Fruit fly (Drosophila melanogaster) whole organism, pupa: Measurements from ENCODE around the gene CG32075.

Source experiments
- CG10348 ChIP-seq: fragments of 200-800 bp; sonication (Bioruptor generic); IDR thresholded peaks from 2 replicates; pipeline ENCODE4 v1.3.6; 2022; ENCODE audit warnings: missing biosample characterization, missing genetic modification characterization
- CG12605 ChIP-seq: fragments of 200-800 bp; sonication (Bioruptor generic); IDR thresholded peaks from 2 replicates; pipeline ENCODE4 v1.3.6; 2022; ENCODE audit warnings: missing biosample characterization, missing genetic modification characterization
- CG13204 ChIP-seq: fragments of 200-800 bp; sonication (Bioruptor generic); optimal IDR thresholded peaks from 2 replicates; lab custom pipeline; 2018; ENCODE audit warnings: missing biosample characterization, mild to moderate bottlenecking, missing genetic modification characterization, moderate library complexity
- CG14655 ChIP-seq: fragments of 200-800 bp; sonication (Bioruptor generic); optimal IDR thresholded peaks from 3 replicates; lab custom pipeline; 2017; ENCODE audit warnings: mild to moderate bottlenecking, missing biosample characterization, missing genetic modification reagents, missing genetic modification characterization
- CG15710 ChIP-seq: fragments of 200-800 bp; sonication (Bioruptor generic); optimal IDR thresholded peaks from 2 replicates; lab custom pipeline; 2018; ENCODE audit warnings: missing biosample characterization, mild to moderate bottlenecking, missing genetic modification characterization, moderate library complexity
- CG17806 ChIP-seq: fragments of 200-800 bp; sonication (Bioruptor generic); optimal IDR thresholded peaks from 2 replicates; lab custom pipeline; 2018; ENCODE audit warnings: missing biosample characterization, mild to moderate bottlenecking, missing genetic modification characterization, moderate library complexity
- CG32121 ChIP-seq: fragments of 200-800 bp; sonication (Bioruptor generic); IDR thresholded peaks from 2 replicates; pipeline ENCODE4 v1.3.6; 2022; ENCODE audit warnings: missing biosample characterization, missing genetic modification characterization
- CG34367 ChIP-seq: fragments of 200-800 bp; sonication (Bioruptor generic); optimal IDR thresholded peaks from 2 replicates; lab custom pipeline; 2018; ENCODE audit warnings: missing biosample characterization, mild to moderate bottlenecking, missing genetic modification characterization
- CG4496 ChIP-seq: fragments of 200-800 bp; sonication (Bioruptor generic); IDR thresholded peaks from 3 replicates; pipeline ENCODE4 v1.3.6; 2022; ENCODE audit warnings: missing biosample characterization, missing genetic modification characterization
- CG8159 ChIP-seq: fragments of 200-800 bp; sonication (Bioruptor generic); optimal IDR thresholded peaks from 3 replicates; lab custom pipeline; 2018; ENCODE audit warnings: missing biosample characterization, mild to moderate bottlenecking, missing genetic modification characterization, moderate library complexity
- CG8301 ChIP-seq: fragments of 200-800 bp; sonication (Bioruptor generic); optimal IDR thresholded peaks from 2 replicates; lab custom pipeline; 2018; ENCODE audit warnings: missing biosample characterization, mild to moderate bottlenecking, missing genetic modification characterization
- CG9948 ChIP-seq: fragments of 200-800 bp; sonication (Bioruptor generic); optimal IDR thresholded peaks from 2 replicates; lab custom pipeline; 2018; ENCODE audit warnings: missing biosample characterization, mild to moderate bottlenecking, missing genetic modification characterization, moderate library complexity
- D1 ChIP-seq: fragments of 200-800 bp; sonication (Bioruptor generic); optimal IDR thresholded peaks from 2 replicates; lab custom pipeline; 2018; ENCODE audit warnings: missing biosample characterization, mild to moderate bottlenecking, missing genetic modification characterization, moderate library complexity
- EcR ChIP-seq: fragments of 200-800 bp; sonication (Bioruptor generic); optimal IDR thresholded peaks from 3 replicates; lab custom pipeline; 2019; ENCODE audit warnings: missing biosample characterization, missing genetic modification characterization, mild to moderate bottlenecking, moderate library complexity, missing genetic modification reagents
- Ets98B ChIP-seq: fragments of 200-800 bp; sonication (Bioruptor generic); IDR thresholded peaks from 2 replicates; pipeline ENCODE4 v1.3.6; 2022; ENCODE audit warnings: missing biosample characterization, missing genetic modification characterization
- Pif1A ChIP-seq: fragments of 200-800 bp; sonication (Bioruptor generic); optimal IDR thresholded peaks from 3 replicates; lab custom pipeline; 2016; ENCODE audit warnings: missing biosample characterization, missing genetic modification characterization
- Pif1B ChIP-seq: fragments of 200-800 bp; sonication (Bioruptor generic); optimal IDR thresholded peaks from 3 replicates; lab custom pipeline; 2016; ENCODE audit warnings: missing biosample characterization, missing genetic modification characterization
- Snoo ChIP-seq: fragments of 200-800 bp; sonication (Bioruptor generic); optimal IDR thresholded peaks from 3 replicates; lab custom pipeline; 2017; ENCODE audit warnings: missing biosample characterization, mild to moderate bottlenecking, missing genetic modification characterization, inconsistent platforms
- fd96Ca ChIP-seq: fragments of 200-800 bp; sonication (Bioruptor generic); IDR thresholded peaks from 3 replicates; pipeline ENCODE4 v1.3.6; 2022; ENCODE audit warnings: missing biosample characterization, missing genetic modification characterization
- gl ChIP-seq: fragments of 200-800 bp; sonication (Bioruptor generic); optimal IDR thresholded peaks from 2 replicates; lab custom pipeline; 2018; ENCODE audit warnings: missing biosample characterization, mild to moderate bottlenecking, missing genetic modification characterization
- rn ChIP-seq: fragments of 200-800 bp; sonication (Bioruptor generic); IDR thresholded peaks from 2 replicates; pipeline ENCODE4 v1.3.6; 2022; ENCODE audit warnings: missing biosample characterization, missing genetic modification characterization

CG32075 gene

DNA sequence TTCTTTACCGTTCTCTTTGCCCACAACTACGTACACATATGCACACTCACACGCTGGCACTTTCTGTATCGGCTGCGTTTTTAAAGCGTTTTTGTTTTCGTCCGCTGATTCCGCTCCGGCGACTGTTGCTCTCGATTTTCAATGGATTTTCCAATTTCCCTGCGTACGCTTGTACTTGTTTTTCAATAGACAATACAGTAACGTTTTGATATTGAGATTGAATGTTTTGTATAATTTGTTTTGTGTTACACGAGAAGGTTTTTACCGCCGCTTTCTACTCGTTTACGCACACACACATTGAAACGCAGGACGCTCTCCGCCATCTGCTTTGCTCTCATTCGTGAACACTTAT is 27.8 kb upstream of the CG32075 start:
- TF ChIP-seq CG4496 (GFP tag; lab: Robert Waterston, UW) = no peak
- no peak for TF ChIP-seq rn (GFP tag; lab: Robert Waterston, UW)
- TF ChIP-seq Pif1B = no peak
- no peak for TF ChIP-seq Ets98B (GFP tag; lab: Robert Waterston, UW)
- no peak for TF ChIP-seq CG17806
- no peak for TF ChIP-seq CG34367
- no peak for TF ChIP-seq CG14655 (GFP tag; lab: Kevin White, UChicago)
- no peak for TF ChIP-seq CG12605 (GFP tag; lab: Robert Waterston, UW)
- no peak for TF ChIP-seq CG15710 (tag; lab: Kevin White, UChicago)
- TF ChIP-seq CG32121 (GFP tag; lab: Robert Waterston, UW) = no peak
- no peak for TF ChIP-seq fd96Ca (GFP tag; lab: Robert Waterston, UW)
- TF ChIP-seq D1 (tag; lab: Kevin White, UChicago) = no peak
- TF ChIP-seq Snoo = no peak
- TF ChIP-seq EcR (GFP tag; lab: Kevin White, UChicago) = no peak
- no peak for TF ChIP-seq CG9948 (tag; lab: Kevin White, UChicago)
- TF ChIP-seq CG13204 (GFP tag; lab: Kevin White, UChicago) = no peak

DNA sequence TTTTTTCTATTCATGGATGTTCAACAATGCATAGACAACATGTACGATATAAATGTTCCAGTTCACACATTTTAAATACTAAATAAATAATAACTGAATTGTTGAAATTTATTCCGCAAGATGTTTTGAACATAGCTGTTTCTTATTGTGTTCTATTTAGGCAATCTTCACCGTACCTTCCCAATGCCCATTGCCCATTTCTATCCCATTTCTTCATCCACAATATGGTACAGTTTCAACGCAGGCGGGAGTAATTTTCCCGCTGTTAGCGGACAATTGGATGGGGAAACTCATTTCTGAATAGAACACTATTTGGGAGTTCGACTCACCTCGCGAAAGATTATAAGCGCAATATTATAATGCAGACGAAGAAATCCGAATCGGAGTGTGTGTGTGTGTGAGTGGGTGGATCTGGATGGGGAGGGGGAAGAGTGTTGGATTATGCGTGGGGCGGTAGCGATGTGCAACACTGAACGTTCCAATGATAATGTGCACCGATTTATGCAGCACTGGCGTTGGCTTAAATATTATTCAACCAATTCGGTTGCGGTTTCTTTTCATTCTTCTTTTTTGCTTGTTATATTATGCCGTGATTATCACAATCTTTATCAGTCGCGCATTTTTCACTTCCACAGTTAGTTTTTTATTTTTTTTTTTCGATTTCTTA is 27.3 kb upstream of the CG32075 start:
- TF ChIP-seq CG10348 (no peak), fd96Ca (GFP tag; lab: Robert Waterston, UW) (peak; percentile 52; the same call in 1 of the 3 replicates), CG32121 (GFP tag; lab: Robert Waterston, UW) (peak; percentile 57; the same call in 1 of the 2 replicates), CG17806 (no peak), Pif1B (peak; percentile 50), CG34367 (no peak), CG12605 (GFP tag; lab: Robert Waterston, UW) (0 out of 2 replicates have a peak, but pooled peaks have one; percentile 21), Ets98B (GFP tag; lab: Robert Waterston, UW) (peak; percentile 49), gl (tag; lab: Kevin White, UChicago) (no peak), CG8159 (tag; lab: Kevin White, UChicago) (peak; percentile 25), CG4496 (GFP tag; lab: Robert Waterston, UW) (peak; percentile 50), CG13204 (GFP tag; lab: Kevin White, UChicago) (peak; percentile 34), D1 (tag; lab: Kevin White, UChicago) (no peak), CG14655 (GFP tag; lab: Kevin White, UChicago) (peak; percentile 33), CG8301 (peak; percentile 4), CG9948 (tag; lab: Kevin White, UChicago) (no peak), Pif1A (peak; percentile 36), CG15710 (tag; lab: Kevin White, UChicago) (peak; percentile 23), EcR (GFP tag; lab: Kevin White, UChicago) (no peak), Snoo (peak; percentile 60), rn (GFP tag; lab: Robert Waterston, UW) (no peak)
- TF ChIP-seq, all 21 proteins: peak for 13

dm6 chr3L:11089805-11090440 is 25.2 kb upstream of the CG32075 start:
- TF ChIP-seq D1 (tag; lab: Kevin White, UChicago) (no peak), Pif1A (peak; percentile 63), CG17806 (no peak), fd96Ca (GFP tag; lab: Robert Waterston, UW) (no peak; the same call in 2 of the 3 replicates), CG34367 (no peak), CG32121 (GFP tag; lab: Robert Waterston, UW) (peak; percentile 63), CG4496 (GFP tag; lab: Robert Waterston, UW) (no peak), CG15710 (tag; lab: Kevin White, UChicago) (no peak), CG8159 (tag; lab: Kevin White, UChicago) (peak; percentile 31), Ets98B (GFP tag; lab: Robert Waterston, UW) (peak; percentile 49), Pif1B (peak; percentile 72), gl (tag; lab: Kevin White, UChicago) (no peak), Snoo (peak; percentile 38), EcR (GFP tag; lab: Kevin White, UChicago) (no peak), CG10348 (no peak), CG12605 (GFP tag; lab: Robert Waterston, UW) (no peak), CG13204 (GFP tag; lab: Kevin White, UChicago) (no peak), rn (GFP tag; lab: Robert Waterston, UW) (no peak), CG14655 (GFP tag; lab: Kevin White, UChicago) (peak; percentile 71), CG8301 (peak; percentile 59), CG9948 (tag; lab: Kevin White, UChicago) (peak; percentile 39)

DNA sequence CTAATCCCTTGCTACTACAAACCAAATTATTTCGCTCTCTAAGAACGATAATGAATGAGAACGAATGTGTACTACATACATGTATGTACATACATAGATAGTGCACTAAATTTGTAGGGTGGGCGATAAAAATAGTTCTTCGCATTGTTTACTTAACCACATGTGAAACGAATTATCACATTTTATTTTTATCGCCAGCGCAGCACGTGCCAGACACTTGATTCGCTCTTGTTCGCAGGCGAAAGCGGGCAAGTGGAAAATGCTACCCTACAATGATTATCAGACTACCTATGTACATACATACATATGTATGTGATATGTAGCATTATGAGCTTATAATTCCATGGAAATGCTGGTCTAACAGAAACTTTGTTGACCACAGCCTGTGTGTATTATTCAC is 21.1 kb upstream of the CG32075 start:
- TF ChIP-seq CG12605 (GFP tag; lab: Robert Waterston, UW) (no peak), CG17806 (no peak), CG13204 (GFP tag; lab: Kevin White, UChicago) (no peak), Pif1B (no peak), rn (GFP tag; lab: Robert Waterston, UW) (no peak), CG14655 (GFP tag; lab: Kevin White, UChicago) (no peak), Ets98B (GFP tag; lab: Robert Waterston, UW) (no peak), D1 (tag; lab: Kevin White, UChicago) (no peak), CG10348 (no peak), fd96Ca (GFP tag; lab: Robert Waterston, UW) (no peak), CG32121 (GFP tag; lab: Robert Waterston, UW) (no peak), CG9948 (tag; lab: Kevin White, UChicago) (no peak), CG34367 (no peak), CG8301 (no peak), CG8159 (tag; lab: Kevin White, UChicago) (no peak), gl (tag; lab: Kevin White, UChicago) (no peak)
